Fruit fly (Drosophila melanogaster): ENCODE measurements around the gene Nhe2.
A peak's percentile ranks its signal among the peaks of the same experiment; 100 is the strongest.

Nhe2 gene

DNA sequence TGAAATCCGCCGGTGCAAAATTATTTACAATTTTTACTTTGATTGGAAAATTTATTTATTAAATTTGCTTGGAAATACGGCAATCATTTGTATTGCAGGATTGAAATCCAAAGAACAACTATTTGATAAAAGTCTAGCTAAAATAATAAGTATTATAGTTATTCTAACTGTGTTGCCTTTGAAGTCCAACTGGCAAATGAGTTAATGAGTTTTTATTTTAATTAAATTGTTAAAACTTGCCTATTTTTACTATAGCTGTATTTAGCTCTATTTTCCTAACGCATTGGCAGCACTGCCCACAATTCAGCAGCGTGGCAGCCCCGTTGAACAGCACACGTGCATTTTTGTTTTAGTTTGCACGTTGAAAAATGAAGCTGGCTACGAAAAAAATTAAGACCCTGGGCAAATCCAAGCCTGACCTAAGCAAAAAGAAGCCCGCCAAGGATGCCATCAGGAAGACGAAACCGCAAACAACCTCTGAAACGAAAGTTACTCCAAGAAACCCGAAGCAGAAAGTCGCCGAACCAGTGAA lies 59.0 kb downstream of the Nhe2 start, which contains the start of gene Noc2 (continued):
- TF ChIP-seq tll (GFP tag; optimal IDR thresholded peaks at IDR 0.05), result no peak
- TF ChIP-seq YL-1 (GFP tag; optimal IDR thresholded peaks at IDR 0.05), result peak; percentile 46
- no peak for TF ChIP-seq disco-r (GFP tag; optimal IDR thresholded peaks at IDR 0.05)
- no peak for TF ChIP-seq exex (tag; optimal IDR thresholded peaks at IDR 0.05)
- peak; percentile 46 for TF ChIP-seq HmgZ (tag; optimal IDR thresholded peaks at IDR 0.05)
- peak in 1 of 3 experiments; percentile 30 for TF ChIP-seq lola (GFP tag; optimal IDR thresholded peaks at IDR 0.05)
- no peak for TF ChIP-seq fru (optimal IDR thresholded peaks at IDR 0.05)
- no peak for TF ChIP-seq CG42726 (GFP tag; IDR thresholded peaks at IDR 0.05; ENCODE audit: partially characterized antibody)
- peak in 1 of 2 experiments; percentile 43 for TF ChIP-seq Hr51 (GFP tag; optimal IDR thresholded peaks at IDR 0.05)
- TF ChIP-seq nau (GFP tag; optimal IDR thresholded peaks at IDR 0.05), result no peak
- no peak for TF ChIP-seq CG14050 (GFP tag; IDR thresholded peaks at IDR 0.05)
- no peak for TF ChIP-seq CG5180 (GFP tag; optimal IDR thresholded peaks at IDR 0.05)
- TF ChIP-seq CG12236 (GFP tag; optimal IDR thresholded peaks at IDR 0.05), result no peak
- TF ChIP-seq CG3726 (GFP tag; IDR thresholded peaks at IDR 0.05), result no peak
- TF ChIP-seq CG2116 (GFP tag; optimal IDR thresholded peaks at IDR 0.05), result peak; percentile 41
- TF ChIP-seq CG15601 (tag; optimal IDR thresholded peaks at IDR 0.05), result peak; percentile 34
- no peak for TF ChIP-seq eyg (GFP tag; optimal IDR thresholded peaks at IDR 0.05)
- no peak for TF ChIP-seq D (optimal IDR thresholded peaks at IDR 0.05)
- peak; percentile 29 for TF ChIP-seq D (GFP tag; optimal IDR thresholded peaks at IDR 0.05)
- peak; percentile 58 for TF ChIP-seq CG4328 (GFP tag; optimal IDR thresholded peaks at IDR 0.05)
- TF ChIP-seq CG12155 (GFP tag; optimal IDR thresholded peaks at IDR 0.05), result peak; percentile 4
- 0 out of 2 replicates have a peak, but pooled peaks have one; percentile 11 for TF ChIP-seq CG8765 (GFP tag; IDR thresholded peaks at IDR 0.05)
- TF ChIP-seq CG4404 (GFP tag; IDR thresholded peaks at IDR 0.05), result peak; percentile 30; the same call in 1 of the 2 replicates
- TF ChIP-seq scrt (GFP tag; optimal IDR thresholded peaks at IDR 0.05), result no peak
- 0 out of 2 replicates have a peak, but pooled peaks have one; percentile 27 for TF ChIP-seq klu (GFP tag; IDR thresholded peaks at IDR 0.05)
- TF ChIP-seq CG15073 (GFP tag; optimal IDR thresholded peaks at IDR 0.05), result no peak
- TF ChIP-seq vnd (GFP tag; IDR thresholded peaks at IDR 0.05; ENCODE audit: partially characterized antibody), result no peak
- TF ChIP-seq CG14441 (GFP tag; IDR thresholded peaks at IDR 0.05), result peak; percentile 62
- TF ChIP-seq CG10654 (GFP tag; optimal IDR thresholded peaks at IDR 0.05), result no peak
- no peak for TF ChIP-seq Tbp (GFP tag; optimal IDR thresholded peaks at IDR 0.05)
- peak; percentile 74 for TF ChIP-seq Ets65A (GFP tag)
- peak; percentile 21 for TF ChIP-seq ewg (GFP tag; optimal IDR thresholded peaks at IDR 0.05)
- no peak for TF ChIP-seq CG9797 (GFP tag; optimal IDR thresholded peaks at IDR 0.05)
- TF ChIP-seq CG2712 (tag; optimal IDR thresholded peaks at IDR 0.05), result peak; percentile 64
- peak; percentile 40 for TF ChIP-seq sug (tag; optimal IDR thresholded peaks at IDR 0.05)
- peak; percentile 60 for TF ChIP-seq CG13775 (GFP tag; optimal IDR thresholded peaks at IDR 0.05)
- no peak; the same call in 1 of the 2 replicates for TF ChIP-seq Drgx (GFP tag; IDR thresholded peaks at IDR 0.05)
- peak; percentile 61 for TF ChIP-seq nmo (GFP tag; optimal IDR thresholded peaks at IDR 0.05)
- no peak for TF ChIP-seq CG7987 (GFP tag; optimal IDR thresholded peaks at IDR 0.05)
- peak; percentile 92 for TF ChIP-seq trem (tag; optimal IDR thresholded peaks at IDR 0.05)
- peak; percentile 14; the same call in 1 of the 3 replicates for TF ChIP-seq CG7963 (GFP tag; IDR thresholded peaks at IDR 0.05; ENCODE audit: partially characterized antibody)
- no peak for TF ChIP-seq CG8281 (tag; optimal IDR thresholded peaks at IDR 0.05)
- peak; percentile 44 for TF ChIP-seq CG17829 (tag; optimal IDR thresholded peaks at IDR 0.05)
- TF ChIP-seq Ada2b (GFP tag; IDR thresholded peaks at IDR 0.05), result peak; percentile 51; the same call in 1 of the 2 replicates
- TF ChIP-seq en (GFP tag; optimal IDR thresholded peaks at IDR 0.05), result no peak
- TF ChIP-seq CG12744 (GFP tag; optimal IDR thresholded peaks at IDR 0.05), result no peak
- no peak for TF ChIP-seq CG16863 (GFP tag; optimal IDR thresholded peaks at IDR 0.05)
- TF ChIP-seq so (GFP tag; IDR thresholded peaks at IDR 0.05), result no peak
- no peak for TF ChIP-seq dimm (GFP tag; IDR thresholded peaks at IDR 0.05)
- no peak for TF ChIP-seq Optix (GFP tag; IDR thresholded peaks at IDR 0.05)

Data from whole organism, embryonic.